Worm (Caenorhabditis elegans) whole organism, late embryonic: ENCODE results near the gene skr-20.

Source experiments
- F13H6.1 ChIP-seq: sonication (generic microtip); optimal IDR thresholded peaks from 2 replicates; lab custom pipeline; 2016; ENCODE audit warnings: missing genetic modification characterization, missing compliant biosample characterization
- K02D7.2 ChIP-seq: sonication (generic microtip); optimal IDR thresholded peaks from 2 replicates; lab custom pipeline; 2017; ENCODE audit warnings: mild to moderate bottlenecking, missing genetic modification characterization, missing compliant biosample characterization
- che-1 ChIP-seq: sonication (generic microtip); optimal IDR thresholded peaks from 2 replicates; lab custom pipeline; 2016; ENCODE audit warnings: mild to moderate bottlenecking, missing genetic modification characterization, missing compliant biosample characterization
- elt-4 ChIP-seq: sonication (generic microtip); optimal IDR thresholded peaks from 2 replicates; lab custom pipeline; 2016; ENCODE audit warnings: missing genetic modification characterization, missing compliant biosample characterization
- fkh-10 ChIP-seq: fragments of 150-350 bp; optimal IDR thresholded peaks from 2 replicates; lab custom pipeline; 2014; ENCODE audit warnings: missing biosample characterization, missing genetic modification reagents, missing genetic modification characterization
- lin-11 ChIP-seq: fragments of 200-800 bp; sonication (Bioruptor generic); optimal IDR thresholded peaks from 2 replicates; lab custom pipeline; 2018; ENCODE audit warnings: mild to moderate bottlenecking, missing genetic modification characterization, missing compliant biosample characterization
- pha-4 ChIP-seq: fragments of 150-350 bp; optimal IDR thresholded peaks from 2 replicates; lab custom pipeline; 2018; ENCODE audit warnings: missing biosample characterization, missing genetic modification reagents, missing genetic modification characterization
- syd-9 ChIP-seq: sonication (generic microtip); optimal IDR thresholded peaks from 2 replicates; lab custom pipeline; 2016; ENCODE audit warnings: mild to moderate bottlenecking, missing genetic modification characterization, moderate library complexity, missing compliant biosample characterization

DNA sequence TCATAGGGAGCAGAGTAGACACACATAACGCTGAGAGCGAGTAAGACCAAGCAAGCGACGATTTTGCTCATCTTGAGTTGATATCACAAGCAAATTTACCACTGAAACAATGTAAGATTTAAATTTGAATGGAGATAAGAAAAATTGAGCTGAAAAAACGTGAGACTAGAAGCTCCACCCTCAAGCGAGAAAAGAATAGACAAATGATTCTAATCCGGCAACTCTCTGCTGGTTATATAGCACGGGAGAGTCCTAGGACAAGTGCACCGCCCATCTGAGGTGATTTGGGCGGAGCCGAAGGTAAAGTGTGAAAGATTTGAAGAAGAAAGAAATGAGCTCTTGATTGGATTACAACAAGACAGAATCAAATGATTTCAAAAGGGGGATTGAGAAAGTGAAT is 45.0 kb downstream of the skr-20 start, which contains the start of gene nlp-3:
- TF ChIP-seq F13H6.1 (no peak), lin-11 (no peak), elt-4 (no peak), syd-9 (no peak), fkh-10 (GFP tag; lab: Kevin White, UChicago) (no peak), pha-4 (no peak), che-1 (tag; lab: Kevin White, UChicago) (no peak), K02D7.2 (no peak)
